Worm (Caenorhabditis elegans) whole organism, L2 larva: ENCODE results near the gene anmt-2.
A peak's percentile ranks its signal among the peaks of the same experiment; 100 is the strongest.

Experiments used
- C34F6.9 ChIP-seq: fragments of 150-350 bp; optimal IDR thresholded peaks from 2 replicates; lab custom pipeline; 2014; ENCODE audit warnings: missing biosample characterization, missing genetic modification characterization
- F13H6.1 ChIP-seq: sonication (generic microtip); optimal IDR thresholded peaks from 2 replicates; lab custom pipeline; 2016; ENCODE audit warnings: missing genetic modification characterization, missing compliant biosample characterization
- R02D3.7 ChIP-seq: fragments of 150-350 bp; optimal IDR thresholded peaks from 2 replicates; lab custom pipeline; 2014; ENCODE audit warnings: missing biosample characterization, missing genetic modification characterization
- Y55F3AM.14 ChIP-seq: fragments of 200-800 bp; sonication (Bioruptor generic); optimal IDR thresholded peaks from 2 replicates; lab custom pipeline; 2018; ENCODE audit warnings: mild to moderate bottlenecking, missing genetic modification characterization, missing compliant biosample characterization
- ZK546.5 ChIP-seq: sonication (generic microtip); optimal IDR thresholded peaks from 2 replicates; lab custom pipeline; 2017; ENCODE audit warnings: missing biosample characterization, missing genetic modification characterization
- ama-1 ChIP-seq: fragments of 150-350 bp; optimal IDR thresholded peaks from 2 replicates; lab custom pipeline; 2018; ENCODE audit warnings: inconsistent platforms
- blmp-1 ChIP-seq: sonication (generic microtip); optimal IDR thresholded peaks from 2 replicates; lab custom pipeline; 2017; ENCODE audit warnings: missing genetic modification characterization, mild to moderate bottlenecking, missing compliant biosample characterization, antibody characterized with exemption, moderate library complexity; ENCODE audit not compliant: insufficient read depth
- ceh-16 ChIP-seq: fragments of 150-350 bp; optimal IDR thresholded peaks from 2 replicates; lab custom pipeline; 2014; ENCODE audit warnings: missing biosample characterization, missing genetic modification characterization
- ceh-82 ChIP-seq: fragments of 150-350 bp; optimal IDR thresholded peaks from 2 replicates; lab custom pipeline; 2014; ENCODE audit warnings: missing biosample characterization, missing genetic modification characterization
- crh-2 ChIP-seq: sonication (generic microtip); optimal IDR thresholded peaks from 2 replicates; lab custom pipeline; 2017; ENCODE audit warnings: missing biosample characterization, missing genetic modification characterization
- dmd-4 ChIP-seq: sonication (generic microtip); optimal IDR thresholded peaks from 2 replicates; lab custom pipeline; 2017; ENCODE audit warnings: missing biosample characterization, missing genetic modification characterization
- elt-1 ChIP-seq: fragments of 150-350 bp; optimal IDR thresholded peaks from 2 replicates; lab custom pipeline; 2014; ENCODE audit warnings: missing biosample characterization, missing genetic modification characterization
- elt-3 ChIP-seq: sonication (generic microtip); optimal IDR thresholded peaks from 2 replicates; lab custom pipeline; 2017; ENCODE audit warnings: missing biosample characterization, missing genetic modification characterization
- fos-1 ChIP-seq: fragments of 150-350 bp; optimal IDR thresholded peaks from 2 replicates; lab custom pipeline; 2014; ENCODE audit warnings: missing biosample characterization, missing genetic modification characterization
- gmeb-1 ChIP-seq: fragments of 150-350 bp; optimal IDR thresholded peaks from 2 replicates; lab custom pipeline; 2014; ENCODE audit warnings: missing biosample characterization, missing genetic modification characterization
- lin-11 ChIP-seq: fragments of 150-350 bp; sonication (generic microtip); optimal IDR thresholded peaks from 2 replicates; lab custom pipeline; 2014; ENCODE audit warnings: missing biosample characterization, missing genetic modification characterization, inconsistent platforms, mixed read lengths
- lsy-2 ChIP-seq, 2 experiments: fragments of 150-350 bp in 1 of 2; sonication (generic microtip) in 1 of 2; optimal IDR thresholded peaks; 2 replicates each; lab custom pipeline; 2014 to 2017; ENCODE audit warnings: missing biosample characterization in 2 of 2, missing genetic modification characterization in 2 of 2
- mab-5 ChIP-seq: fragments of 150-350 bp; optimal IDR thresholded peaks from 2 replicates; lab custom pipeline; 2014; ENCODE audit warnings: missing biosample characterization, missing genetic modification characterization
- mbf-1 ChIP-seq: sonication (generic microtip); optimal IDR thresholded peaks from 2 replicates; lab custom pipeline; 2017; ENCODE audit warnings: missing biosample characterization, missing genetic modification characterization
- mdl-1 ChIP-seq, 2 experiments: fragments of 150-350 bp in 1 of 2; sonication (generic microtip) in 1 of 2; optimal IDR thresholded peaks; 2 replicates each; lab custom pipeline; 2017; ENCODE audit warnings: missing biosample characterization in 2 of 2, missing genetic modification characterization in 2 of 2
- nhr-129 ChIP-seq: fragments of 150-350 bp; optimal IDR thresholded peaks from 2 replicates; lab custom pipeline; 2014; ENCODE audit warnings: missing biosample characterization, missing genetic modification characterization
- nhr-21 ChIP-seq: fragments of 150-350 bp; optimal IDR thresholded peaks from 2 replicates; lab custom pipeline; 2014; ENCODE audit warnings: missing biosample characterization, missing genetic modification characterization
- nhr-23 ChIP-seq: fragments of 150-350 bp; optimal IDR thresholded peaks from 2 replicates; lab custom pipeline; 2014; ENCODE audit warnings: missing biosample characterization, missing genetic modification reagents, missing genetic modification characterization
- nhr-25 ChIP-seq: fragments of 150-350 bp; sonication (generic microtip); optimal IDR thresholded peaks from 3 replicates; lab custom pipeline; 2014; ENCODE audit warnings: missing biosample characterization, missing genetic modification characterization
- sem-4 ChIP-seq: fragments of 150-350 bp; optimal IDR thresholded peaks from 2 replicates; lab custom pipeline; 2014; ENCODE audit warnings: missing biosample characterization, missing genetic modification reagents, missing genetic modification characterization
- sma-3 ChIP-seq: sonication (generic microtip); optimal IDR thresholded peaks from 2 replicates; lab custom pipeline; 2016; ENCODE audit warnings: missing genetic modification reagents, missing genetic modification characterization, missing compliant biosample characterization
- sma-9 ChIP-seq, 2 experiments: fragments of 150-350 bp in 1 of 2; sonication (generic microtip) in 1 of 2; optimal IDR thresholded peaks; 2 replicates each; lab custom pipeline; 2014 to 2016; ENCODE audit warnings: missing genetic modification characterization in 2 of 2, mild to moderate bottlenecking in 1 of 2, missing biosample characterization in 1 of 2, missing compliant biosample characterization in 1 of 2, missing genetic modification reagents in 1 of 2, moderate library complexity in 1 of 2
- unc-39 ChIP-seq: fragments of 150-350 bp; optimal IDR thresholded peaks from 2 replicates; lab custom pipeline; 2014; ENCODE audit warnings: missing biosample characterization, missing genetic modification characterization
- unc-55 ChIP-seq: fragments of 150-350 bp; sonication (generic microtip); optimal IDR thresholded peaks from 3 replicates; lab custom pipeline; 2014; ENCODE audit warnings: missing biosample characterization, missing genetic modification reagents, missing genetic modification characterization
- unc-62 ChIP-seq: fragments of 150-350 bp; optimal IDR thresholded peaks from 2 replicates; lab custom pipeline; 2014; ENCODE audit warnings: missing biosample characterization, missing genetic modification reagents, missing genetic modification characterization
- ztf-1 ChIP-seq: fragments of 200-800 bp; sonication (Bioruptor generic); conservative IDR thresholded peaks from 2 replicates; pipeline ENCODE4 v1.3.6; 2022; ENCODE audit warnings: missing genetic modification characterization, missing compliant biosample characterization
- ztf-4 ChIP-seq: fragments of 150-350 bp; optimal IDR thresholded peaks from 2 replicates; lab custom pipeline; 2014; ENCODE audit warnings: missing biosample characterization, missing genetic modification characterization

anmt-2 gene

ce11 chrIII:6123647-6124046, 33.9 kb downstream of the anmt-2 start:
- TF ChIP-seq ama-1 (lab: Kevin White, UChicago), result peak; percentile 37
- no peak for TF ChIP-seq mab-5 (tag; lab: Kevin White, UChicago)
- no peak for TF ChIP-seq ZK546.5 (tag; lab: Kevin White, UChicago)
- TF ChIP-seq Y55F3AM.14 (GFP tag; lab: Kevin White, UChicago), result peak; percentile 55
- peak; percentile 37 for TF ChIP-seq crh-2
- peak; percentile 35 for TF ChIP-seq ztf-4 (tag; lab: Kevin White, UChicago)

ce11 chrIII:6120990-6121389, 36.6 kb downstream of the anmt-2 start:
- no peak for TF ChIP-seq unc-62 (GFP tag; lab: Kevin White, UChicago)
- TF ChIP-seq, all 48 proteins: peak for 0

- TF ChIP-seq nhr-21 (tag; lab: Kevin White, UChicago) (no peak), R02D3.7 (tag; lab: Kevin White, UChicago) (no peak), dmd-4 (tag; lab: Kevin White, UChicago) (no peak), nhr-23 (no peak), ZK546.5 (tag; lab: Kevin White, UChicago) (no peak), nhr-129 (tag; lab: Kevin White, UChicago) (no peak), Y55F3AM.14 (GFP tag; lab: Kevin White, UChicago) (no peak), lin-11 (tag; lab: Kevin White, UChicago) (no peak), C34F6.9 (tag; lab: Kevin White, UChicago) (no peak), ceh-82 (no peak)
Measured at ce11 chrIII:6118320-6118719, 39.2 kb downstream of the anmt-2 start, which contains the start of gene kin-18. TSS of gene kin-18 (plus strand) at chrIII:6118620.

ce11 chrIII:6116981-6117380, 40.6 kb downstream of the anmt-2 start:
- TF ChIP-seq ztf-1 (GFP tag; lab: Robert Waterston, UW), result no peak
- peak; percentile 87 for TF ChIP-seq fos-1 (tag; lab: Kevin White, UChicago)
- TF ChIP-seq gmeb-1 (tag; lab: Kevin White, UChicago), result peak; percentile 13
- TF ChIP-seq mdl-1 (tag; optimal IDR thresholded peaks at IDR 0.05; lab: Kevin White, UChicago), result no peak
- TF ChIP-seq unc-39, result no peak
- TF ChIP-seq elt-1, result no peak

- TF ChIP-seq unc-55 (GFP tag; lab: Kevin White, UChicago), result peak; percentile 57
- TF ChIP-seq sem-4 (tag; lab: Kevin White, UChicago), result no peak
- peak; percentile 42 for TF ChIP-seq nhr-25 (tag; lab: Kevin White, UChicago)
- peak; percentile 52 for TF ChIP-seq sma-9 (GFP tag; optimal IDR thresholded peaks at IDR 0.05; lab: Kevin White, UChicago)
- no peak for TF ChIP-seq sma-9 (tag; optimal IDR thresholded peaks at IDR 0.05; lab: Kevin White, UChicago)
- TF ChIP-seq mab-5 (tag; lab: Kevin White, UChicago), result peak; percentile 24
- peak; percentile 60 for TF ChIP-seq C34F6.9 (tag; lab: Kevin White, UChicago)
- peak; percentile 46 for TF ChIP-seq gmeb-1 (tag; lab: Kevin White, UChicago)
- peak; percentile 11 for TF ChIP-seq F13H6.1
- peak; percentile 61 for TF ChIP-seq nhr-129 (tag; lab: Kevin White, UChicago)
- TF ChIP-seq ceh-16 (tag; lab: Kevin White, UChicago), result no peak
- no peak for TF ChIP-seq blmp-1 (tag; lab: Kevin White, UChicago)
- peak; percentile 49 to 72 for TF ChIP-seq lsy-2 (tag; optimal IDR thresholded peaks at IDR 0.05; lab: Kevin White, UChicago)
- peak; percentile 0 for TF ChIP-seq sma-3 (GFP tag; lab: Kevin White, UChicago)
- no peak for TF ChIP-seq mbf-1 (tag; lab: Kevin White, UChicago)
- TF ChIP-seq, all 48 proteins: peak for 10
Measured at ce11 chrIII:6116281-6116886, 41.2 kb downstream of the anmt-2 start, which contains the start of gene nmt-1. TSS of gene nmt-1 (minus strand) at chrIII:6116331.

ce11 chrIII:6110187-6110586, 47.4 kb downstream of the anmt-2 start:
- TF ChIP-seq unc-55 (GFP tag; lab: Kevin White, UChicago) (no peak), ceh-16 (tag; lab: Kevin White, UChicago) (no peak), nhr-23 (no peak), unc-39 (no peak), sem-4 (tag; lab: Kevin White, UChicago) (no peak), C34F6.9 (tag; lab: Kevin White, UChicago) (no peak), fos-1 (tag; lab: Kevin White, UChicago) (no peak), dmd-4 (tag; lab: Kevin White, UChicago) (no peak), sma-9 (GFP tag; optimal IDR thresholded peaks at IDR 0.05; lab: Kevin White, UChicago) (no peak), sma-9 (tag; optimal IDR thresholded peaks at IDR 0.05; lab: Kevin White, UChicago) (no peak), elt-3 (tag; lab: Kevin White, UChicago) (no peak)
